Worm (Caenorhabditis elegans) whole organism, midembryonic: ENCODE results near the gene Y48B6A.13.

Experiments
- T22C8.4 ChIP-seq: fragments of 200-800 bp; sonication (Bioruptor generic); IDR thresholded peaks from 2 replicates; pipeline ENCODE4 v1.3.6; 2022; ENCODE audit warnings: missing genetic modification characterization, missing compliant biosample characterization
- cog-1 ChIP-seq: sonication (generic microtip); optimal IDR thresholded peaks from 2 replicates; lab custom pipeline; 2016; ENCODE audit warnings: missing genetic modification characterization, missing compliant biosample characterization
- flt-1 ChIP-seq: fragments of 200-800 bp; sonication (Bioruptor generic); IDR thresholded peaks from 2 replicates; pipeline ENCODE4 v1.3.6; 2022; ENCODE audit warnings: missing genetic modification characterization, missing compliant biosample characterization
- klf-2 ChIP-seq: fragments of 200-800 bp; sonication (Bioruptor generic); conservative IDR thresholded peaks from 2 replicates; pipeline ENCODE4 v1.3.6; 2022; ENCODE audit warnings: missing genetic modification reagents, missing genetic modification characterization, missing compliant biosample characterization
- med-1 ChIP-seq: sonication (generic microtip); optimal IDR thresholded peaks from 2 replicates; lab custom pipeline; 2017; ENCODE audit warnings: missing genetic modification characterization, mild to moderate bottlenecking, missing compliant biosample characterization, antibody characterized with exemption, missing genetic modification reagents; ENCODE audit not compliant: insufficient read depth
- ref-1 ChIP-seq: fragments of 200-800 bp; sonication (Bioruptor generic); conservative IDR thresholded peaks from 2 replicates; pipeline ENCODE4 v1.3.6; 2022; ENCODE audit warnings: missing genetic modification reagents, missing genetic modification characterization, missing compliant biosample characterization
- tab-1 ChIP-seq: fragments of 200-800 bp; sonication (Bioruptor generic); IDR thresholded peaks from 2 replicates; pipeline ENCODE4 v1.3.6; 2022; ENCODE audit warnings: missing genetic modification characterization, missing compliant biosample characterization
- ztf-23 ChIP-seq: fragments of 200-800 bp; sonication (Bioruptor generic); IDR thresholded peaks from 2 replicates; pipeline ENCODE4 v1.3.6; 2022; ENCODE audit warnings: missing genetic modification reagents, missing genetic modification characterization, missing compliant biosample characterization
- ztf-29 ChIP-seq: fragments of 200-800 bp; sonication (Bioruptor generic); IDR thresholded peaks from 2 replicates; pipeline ENCODE4 v1.3.6; 2022; ENCODE audit warnings: missing genetic modification reagents, missing genetic modification characterization, missing compliant biosample characterization

DNA sequence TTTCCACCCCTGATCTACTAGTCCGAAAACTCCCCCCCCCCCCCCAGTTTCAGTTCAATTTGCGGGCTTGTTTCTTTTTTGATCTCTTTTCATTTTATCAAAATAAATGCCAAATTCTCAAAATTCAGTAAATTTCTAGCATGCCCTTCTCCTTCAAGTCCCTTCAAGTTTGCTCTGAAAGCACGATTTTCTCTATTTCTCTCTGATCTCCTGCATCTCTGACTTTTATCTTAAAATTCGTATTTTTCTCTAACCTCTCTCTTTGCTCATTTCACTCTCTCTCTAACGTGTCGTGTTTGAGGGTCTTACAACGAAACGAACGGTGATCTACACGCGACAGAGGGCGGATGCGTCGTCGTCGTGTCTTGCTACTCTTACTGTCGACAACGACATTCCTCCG lies 20.7 kb downstream of the Y48B6A.13 start, which contains the start of gene ace-3:
- TF ChIP-seq flt-1 (GFP tag; lab: Robert Waterston, UW) (no peak), tab-1 (no peak), ztf-23 (no peak), med-1 (GFP tag; lab: Kevin White, UChicago) (no peak), ztf-29 (GFP tag; lab: Robert Waterston, UW) (no peak), klf-2 (GFP tag; lab: Robert Waterston, UW) (no peak), cog-1 (no peak), T22C8.4 (GFP tag; lab: Robert Waterston, UW) (no peak), ref-1 (no peak)
